Worm (Caenorhabditis elegans) whole organism, L4/young adult: ENCODE data around the gene cyp-33C6.
"Not testable (repeated sequence)": the region's sequence is repeated elsewhere in the genome, so short reads cannot be mapped to it uniquely, and the experiment has no call there.

ENCODE experiments used
- W03F9.2 ChIP-seq: fragments of 150-350 bp; optimal IDR thresholded peaks from 2 replicates; lab custom pipeline; 2014; ENCODE audit warnings: missing biosample characterization, missing genetic modification characterization
- dao-5 ChIP-seq: sonication (generic microtip); optimal IDR thresholded peaks from 2 replicates; lab custom pipeline; 2016; ENCODE audit warnings: missing genotype, missing genetic modification characterization, moderate library complexity, missing compliant biosample characterization
- him-1 ChIP-seq: sonication (generic microtip); optimal IDR thresholded peaks from 2 replicates; lab custom pipeline; 2016; ENCODE audit warnings: missing genotype, missing genetic modification reagents, missing genetic modification characterization, missing compliant biosample characterization

The cyp-33C6 gene

DNA sequence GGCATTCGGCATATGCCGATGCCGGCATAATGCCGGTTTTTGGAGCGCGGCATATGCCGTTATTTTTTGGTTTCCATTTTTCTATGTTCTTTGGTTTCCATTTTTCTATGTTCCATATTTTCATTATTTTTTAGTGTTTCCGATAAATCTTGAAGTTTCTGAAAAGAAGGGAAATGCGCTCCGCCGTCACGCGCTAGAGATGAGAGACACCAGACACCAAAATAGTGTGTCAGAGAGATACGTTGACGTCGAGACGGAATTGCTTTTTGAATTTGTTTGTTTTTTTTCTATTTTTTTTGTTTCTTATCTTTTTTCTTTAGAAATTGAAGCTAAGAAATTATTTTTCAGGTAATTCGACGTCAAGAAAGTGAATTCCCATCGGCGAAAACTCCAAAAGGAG, 6.0 kb upstream of the cyp-33C6 start, which contains the start of gene F41B5.1:
F41B5.1 (plus strand) TSS at position 343 of the 400 bp plus-strand sequence.
- TF ChIP-seq him-1 (tag; lab: Kevin White, UChicago); W03F9.2; dao-5: not testable (repeated sequence)

DNA sequence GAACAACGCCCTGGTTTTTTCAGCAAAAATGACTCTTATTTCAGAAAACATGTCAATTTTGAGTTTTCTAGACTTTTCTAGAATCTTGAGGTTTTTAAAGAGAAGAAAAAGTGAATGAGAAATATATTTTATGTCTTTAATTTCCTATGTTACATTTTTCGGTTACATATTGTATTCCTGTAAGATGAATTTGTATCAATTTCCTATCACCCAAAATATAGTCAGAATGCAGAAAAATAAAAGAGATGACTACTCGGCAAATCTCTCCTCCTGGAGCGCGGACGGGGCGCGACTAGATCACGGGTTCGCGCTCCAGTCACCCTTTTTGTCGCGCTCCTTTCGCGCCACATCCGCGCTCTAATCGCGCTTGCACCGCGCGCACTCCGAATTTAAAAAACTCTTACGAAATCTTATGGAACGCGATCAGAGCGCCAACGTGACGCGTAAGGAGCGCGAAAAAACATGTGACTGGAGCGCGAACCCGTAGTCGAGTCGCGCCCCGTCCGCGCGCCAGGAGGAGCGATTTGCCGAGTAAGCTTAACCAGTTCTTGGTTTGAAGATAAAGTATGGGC, 5.4 kb upstream of the cyp-33C6 start, which contains the start of gene str-253:
str-253 (minus strand) TSS at position 51 of the 572 bp plus-strand sequence.
- no peak for TF ChIP-seq him-1 (tag; lab: Kevin White, UChicago)

DNA sequence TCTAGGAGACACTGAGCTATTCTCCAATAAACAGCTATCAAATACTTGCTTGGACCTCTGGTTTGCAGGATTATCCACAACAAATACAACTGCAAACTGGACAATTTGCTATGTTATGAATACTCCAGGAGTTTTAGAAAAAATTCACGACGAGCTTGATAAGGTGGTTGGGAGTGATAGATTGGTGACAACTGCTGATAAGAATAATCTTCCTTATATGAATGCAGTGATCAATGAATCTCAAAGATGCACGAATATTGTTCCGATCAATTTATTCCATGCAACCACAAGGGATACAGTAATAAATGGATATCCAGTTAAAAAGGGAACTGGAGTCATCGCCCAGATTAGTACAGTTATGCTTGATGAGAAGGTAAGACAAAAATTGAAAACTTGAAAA, 2.6 kb upstream of the cyp-33C6 start:
- TF ChIP-seq dao-5 = no peak
- TF ChIP-seq W03F9.2 = no peak
- no peak for TF ChIP-seq him-1 (tag; lab: Kevin White, UChicago)

DNA sequence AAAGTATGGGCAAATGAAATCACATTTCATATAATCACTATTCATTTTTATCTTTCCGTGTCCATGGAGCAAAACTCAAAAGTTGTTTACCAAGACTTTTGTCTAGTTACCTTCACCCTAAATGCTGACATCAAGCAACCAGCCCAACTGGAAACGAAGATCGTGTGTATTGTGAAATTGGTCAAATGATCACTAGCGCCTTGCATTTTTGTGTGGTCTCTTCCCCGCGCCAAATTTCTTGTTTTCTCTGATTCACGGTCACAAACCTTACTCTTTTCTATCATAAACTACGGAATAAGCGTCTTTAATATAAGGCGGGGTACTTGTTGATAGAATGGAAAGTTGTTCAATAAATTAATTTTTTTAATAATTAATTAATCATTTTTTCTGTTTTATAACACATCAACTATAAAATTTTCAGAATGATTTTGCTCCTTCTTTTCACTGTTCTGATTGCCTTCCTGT, 948 bp upstream of the cyp-33C6 start, which contains the start of gene cyp-33C7:
cyp-33C7 (plus strand) TSS at position 415 of the 465 bp plus-strand sequence.
- TF ChIP-seq dao-5 = no peak

DNA sequence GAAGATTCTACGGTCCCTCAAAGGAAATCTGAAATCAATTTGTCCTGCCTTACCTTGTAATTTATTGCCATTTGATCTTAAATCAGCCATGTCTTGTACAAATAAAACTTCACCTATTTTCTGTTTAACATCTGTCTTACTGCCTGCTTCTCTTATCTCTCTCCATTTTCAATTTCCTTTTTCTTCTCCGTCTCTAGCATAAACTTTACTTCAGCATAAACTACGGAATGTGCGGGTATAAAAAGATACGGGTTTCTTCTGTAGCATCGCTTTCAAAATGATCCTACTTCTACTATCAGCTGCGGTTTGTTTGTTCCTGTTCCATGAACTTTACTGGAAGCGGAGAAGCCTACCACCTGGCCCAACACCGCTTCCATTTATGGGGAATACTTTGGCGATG, 4.5 kb downstream of the cyp-33C6 start, which contains the start of gene cyp-33C5:
cyp-33C5 (plus strand) TSS at position 254 of the 400 bp plus-strand sequence.
- TF ChIP-seq him-1 (tag; lab: Kevin White, UChicago) = no peak
- TF ChIP-seq dao-5 = no peak

DNA sequence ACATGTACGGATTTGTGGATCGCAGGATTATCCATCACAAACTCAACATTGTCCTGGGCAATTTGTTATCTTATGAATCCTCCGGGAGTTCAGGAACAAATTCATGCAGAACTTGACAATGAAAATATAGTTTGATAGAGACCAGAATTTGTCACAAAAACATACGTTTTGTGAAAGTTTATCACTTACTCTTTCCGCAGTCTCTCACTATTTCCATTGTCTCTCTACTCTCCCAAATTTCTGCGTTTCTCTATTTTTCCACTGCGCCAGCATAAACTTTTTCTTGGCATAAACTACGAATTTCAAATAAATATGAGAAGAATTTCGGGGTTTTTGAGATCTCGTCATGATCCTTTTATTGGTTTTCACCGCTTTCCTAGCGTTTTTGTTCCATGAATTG, 6.6 kb downstream of the cyp-33C6 start, which contains the start of gene cyp-33C3:
cyp-33C3 (plus strand) TSS at position 149 of the 400 bp plus-strand sequence.
- no peak for TF ChIP-seq dao-5
- TF ChIP-seq W03F9.2 = no peak
- no peak for TF ChIP-seq him-1 (tag; lab: Kevin White, UChicago)

DNA sequence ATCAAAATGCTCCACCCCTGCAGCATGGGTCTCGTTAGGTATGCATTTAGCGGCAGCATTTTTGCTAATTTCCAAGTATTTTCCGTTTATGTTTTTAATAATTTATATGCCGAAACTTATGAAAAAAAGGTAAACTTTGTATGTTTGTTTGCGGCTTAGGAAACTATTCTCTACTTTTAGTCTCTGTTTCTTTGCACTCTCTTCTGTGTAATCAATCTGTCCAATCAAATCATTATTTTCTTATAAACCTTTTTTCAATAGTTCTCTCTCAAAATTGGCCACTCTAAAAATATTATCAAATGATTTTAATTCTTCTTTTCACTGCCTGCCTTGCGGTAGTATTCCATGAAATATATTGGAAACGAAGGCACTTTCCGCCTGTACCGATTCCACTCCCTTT, 11.2 kb downstream of the cyp-33C6 start:
- TF ChIP-seq him-1 (tag; lab: Kevin White, UChicago) = no peak
- TF ChIP-seq dao-5 = no peak
- TF ChIP-seq W03F9.2 = no peak

DNA sequence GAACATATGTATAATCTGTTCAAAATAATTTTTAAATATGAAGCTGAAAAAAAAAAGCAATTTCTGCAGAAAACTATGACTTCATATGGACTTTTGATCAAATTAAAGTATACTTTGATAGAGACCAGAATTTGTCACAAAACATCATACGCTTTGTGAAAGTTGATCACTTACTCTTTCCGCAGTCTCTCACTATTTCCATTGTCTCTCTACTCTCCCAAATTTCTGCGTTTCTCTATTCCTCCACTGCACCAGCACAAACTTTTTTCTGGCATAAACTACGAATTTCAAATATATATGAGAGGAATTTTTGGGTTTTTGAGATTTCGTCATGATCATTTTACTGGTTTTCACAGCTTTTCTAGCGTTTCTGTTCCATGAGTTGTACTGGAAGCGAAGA, 13.4 kb downstream of the cyp-33C6 start, which contains the start of gene cyp-33C4:
cyp-33C4 (plus strand) TSS at position 293 of the 400 bp plus-strand sequence.
- TF ChIP-seq W03F9.2 (no peak), him-1 (tag; lab: Kevin White, UChicago) (no peak), dao-5 (no peak)

DNA sequence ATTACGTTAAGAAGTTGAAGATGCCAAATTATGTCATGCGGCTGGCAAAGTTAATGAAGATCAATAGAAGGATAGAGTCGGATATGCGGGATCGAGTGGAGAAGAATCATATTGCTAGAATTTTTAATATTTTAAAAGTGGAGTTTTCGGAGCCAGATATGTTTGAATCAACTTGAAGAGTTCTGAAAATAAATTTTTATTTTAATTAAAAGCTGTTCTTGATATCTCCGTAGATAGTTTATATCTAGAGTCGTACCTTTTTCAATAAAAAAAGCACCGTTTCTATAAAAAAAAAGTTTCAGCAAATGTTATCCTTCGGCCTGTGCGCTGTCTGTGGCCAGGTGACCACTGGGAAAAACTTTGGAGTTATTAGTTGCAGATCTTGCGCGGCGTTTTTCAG, 16.0 kb downstream of the cyp-33C6 start, which contains the start of gene nhr-96:
nhr-96 (plus strand) TSS at position 301 of the 400 bp plus-strand sequence.
- TF ChIP-seq dao-5 (no peak), him-1 (tag; lab: Kevin White, UChicago) (no peak), W03F9.2 (no peak)

DNA sequence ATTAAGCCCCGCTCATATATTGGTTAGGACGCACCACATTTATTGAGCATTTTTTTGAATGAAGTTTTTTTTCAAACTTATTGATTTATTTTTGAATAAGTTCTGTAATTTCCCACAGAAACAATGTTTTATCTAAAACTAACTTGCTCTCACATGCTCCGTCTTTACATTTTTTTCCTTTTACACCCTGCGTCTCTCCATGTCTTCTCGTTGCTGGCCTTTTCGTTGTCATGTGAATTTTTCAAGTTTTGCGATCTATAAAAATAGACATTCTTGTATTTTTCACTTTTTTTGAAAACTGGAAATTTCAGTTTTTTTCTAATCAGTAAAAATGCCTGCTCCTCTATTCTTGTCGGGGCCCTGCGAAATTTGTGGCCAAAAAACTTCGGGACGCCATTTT, 18.3 kb downstream of the cyp-33C6 start, which contains the start of gene nhr-134:
nhr-134 (plus strand) TSS at position 312 of the 400 bp plus-strand sequence.
- no peak for TF ChIP-seq dao-5
- no peak for TF ChIP-seq him-1 (tag; lab: Kevin White, UChicago)
- TF ChIP-seq W03F9.2 = no peak

DNA sequence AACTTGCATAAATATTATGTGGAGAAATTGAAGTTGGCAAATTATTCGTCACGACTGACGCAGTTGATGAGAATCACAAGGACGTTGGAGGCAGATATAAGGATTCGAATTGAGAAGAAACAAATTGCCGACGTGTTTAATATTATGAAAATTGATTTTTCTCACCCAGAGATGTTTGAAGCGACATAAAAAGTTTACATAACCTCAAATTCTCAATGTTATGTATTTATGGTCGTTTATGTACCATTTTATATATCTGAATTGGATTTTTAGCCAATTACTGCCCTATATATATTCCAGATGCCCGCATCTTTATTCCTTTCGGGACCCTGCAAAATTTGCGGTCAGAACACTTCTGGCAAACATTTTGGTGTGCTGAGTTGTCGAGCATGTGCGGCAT, 20.4 kb downstream of the cyp-33C6 start, which contains the start of gene nhr-126:
nhr-126 (plus strand) TSS at position 301 of the 400 bp plus-strand sequence.
- no peak for TF ChIP-seq him-1 (tag; lab: Kevin White, UChicago)
- TF ChIP-seq dao-5 = no peak
- no peak for TF ChIP-seq W03F9.2

DNA sequence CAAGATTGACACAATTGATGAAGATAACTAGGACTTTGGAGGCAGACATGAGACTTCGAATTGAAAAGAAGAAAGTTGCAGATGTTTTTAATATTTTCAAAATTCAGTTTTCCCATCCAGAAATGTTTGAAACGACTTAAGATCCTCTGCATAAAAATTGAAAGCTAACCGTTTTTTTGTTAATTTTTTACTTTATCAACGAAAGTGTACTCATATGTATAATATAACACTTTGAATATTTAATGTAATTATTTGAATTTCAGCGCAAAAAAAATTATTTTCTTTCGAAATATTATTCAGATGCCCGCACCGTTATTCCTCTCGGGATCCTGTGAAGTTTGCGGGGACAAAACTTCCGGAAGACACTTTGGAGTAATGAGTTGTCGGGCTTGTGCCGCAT, 22.3 kb downstream of the cyp-33C6 start, which contains the start of gene nhr-18:
nhr-18 (plus strand) TSS at position 301 of the 400 bp plus-strand sequence.
- no peak for TF ChIP-seq W03F9.2
- TF ChIP-seq dao-5 = no peak
- no peak for TF ChIP-seq him-1 (tag; lab: Kevin White, UChicago)

DNA sequence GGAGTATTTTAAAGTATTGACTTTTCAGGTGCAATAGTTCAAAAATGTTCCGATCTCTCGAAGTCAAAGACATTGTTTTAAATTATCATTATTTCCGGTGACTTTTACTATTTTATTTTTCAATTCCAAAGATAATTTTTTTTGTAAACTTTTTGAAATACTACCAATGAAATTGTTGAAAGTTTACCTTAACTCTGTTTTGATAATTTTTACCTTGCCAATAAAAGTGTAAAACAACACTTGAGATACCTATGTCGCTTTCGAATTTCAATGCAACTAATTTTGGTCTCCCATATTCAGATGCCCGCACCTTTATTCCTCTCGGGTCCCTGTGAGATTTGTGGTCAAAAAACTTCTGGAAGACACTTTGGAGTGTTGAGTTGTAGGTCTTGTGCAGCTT, 24.1 kb downstream of the cyp-33C6 start, which contains the start of gene nhr-103:
nhr-103 (plus strand) TSS at position 301 of the 400 bp plus-strand sequence.
- TF ChIP-seq dao-5 (no peak), him-1 (tag; lab: Kevin White, UChicago) (no peak), W03F9.2 (no peak)

DNA sequence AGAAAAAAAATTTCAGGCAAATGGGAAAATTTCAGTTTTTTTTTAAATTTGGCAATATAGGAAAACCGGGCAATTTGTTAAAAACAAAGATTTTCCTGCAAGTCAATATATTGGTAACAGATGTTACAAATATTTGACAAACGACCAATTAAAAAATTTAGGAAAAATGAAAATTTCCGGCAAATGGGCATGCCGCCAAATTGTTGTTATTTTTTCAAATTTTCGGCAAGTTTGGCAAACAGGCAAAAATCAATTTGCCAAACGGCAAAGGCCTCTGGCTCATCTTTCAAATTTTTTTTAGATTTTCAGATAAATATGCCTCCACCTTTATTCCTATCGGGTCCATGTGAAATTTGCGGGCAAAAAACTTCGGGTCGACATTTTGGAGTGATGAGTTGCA, 27.4 kb downstream of the cyp-33C6 start, which contains the start of gene nhr-128:
nhr-128 (plus strand) TSS at position 301 of the 400 bp plus-strand sequence.
- TF ChIP-seq W03F9.2 = no peak
- no peak for TF ChIP-seq dao-5
- TF ChIP-seq him-1 (tag; lab: Kevin White, UChicago) = no peak

DNA sequence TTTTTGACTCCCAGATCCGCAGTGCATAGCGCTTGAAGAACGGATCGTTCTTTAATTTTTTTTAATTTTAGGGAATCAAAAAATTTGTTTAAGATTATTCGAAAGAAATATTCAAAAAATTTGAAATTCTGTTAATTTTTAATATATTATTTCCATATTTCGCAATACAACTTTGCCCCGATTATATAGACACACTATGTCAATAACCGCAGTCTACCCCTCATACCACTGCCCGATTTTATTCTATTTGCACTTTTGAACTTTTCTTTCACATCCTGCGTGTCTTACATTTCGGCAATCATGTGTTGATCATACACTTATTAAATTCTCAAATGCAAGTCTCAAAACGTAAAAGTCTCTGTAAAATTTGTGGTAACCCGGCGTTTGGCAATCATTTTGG, 30.4 kb downstream of the cyp-33C6 start, which contains the start of gene nhr-56:
nhr-56 (plus strand) TSS at position 202 of the 400 bp plus-strand sequence.
- TF ChIP-seq W03F9.2 (no peak), him-1 (tag; lab: Kevin White, UChicago) (no peak), dao-5 (no peak)
